Worm (Caenorhabditis elegans) whole organism, mixed stage, embryonic: ENCODE measurements around the gene C17C3.5.

ENCODE experiments used
- M03D4.4 ChIP-seq: sonication (generic microtip); optimal IDR thresholded peaks from 2 replicates; lab custom pipeline; 2017; ENCODE audit warnings: mild to moderate bottlenecking, missing genetic modification characterization, missing compliant biosample characterization
- blmp-1 ChIP-seq: fragments of 150-350 bp; optimal IDR thresholded peaks from 2 replicates; lab custom pipeline; 2014; ENCODE audit warnings: missing biosample characterization, missing genetic modification characterization
- ces-1 ChIP-seq: fragments of 150-350 bp; optimal IDR thresholded peaks from 2 replicates; lab custom pipeline; 2014; ENCODE audit warnings: missing biosample characterization, missing genetic modification reagents, missing genetic modification characterization
- lin-32 ChIP-seq: fragments of 200-800 bp; sonication (Bioruptor generic); optimal IDR thresholded peaks from 2 replicates; lab custom pipeline; 2018; ENCODE audit warnings: mild to moderate bottlenecking, missing genetic modification characterization, missing compliant biosample characterization
- lsy-2 ChIP-seq: fragments of 150-350 bp; optimal IDR thresholded peaks from 2 replicates; lab custom pipeline; 2014; ENCODE audit warnings: missing biosample characterization, missing genetic modification characterization
- mep-1 ChIP-seq: fragments of 150-350 bp; optimal IDR thresholded peaks from 2 replicates; lab custom pipeline; 2017; ENCODE audit warnings: missing biosample characterization, missing genetic modification reagents, missing genetic modification characterization, inconsistent platforms
- nhr-12 ChIP-seq: fragments of 150-350 bp; optimal IDR thresholded peaks from 2 replicates; lab custom pipeline; 2014; ENCODE audit warnings: missing biosample characterization, missing genetic modification characterization
- pha-4 ChIP-seq: fragments of 150-350 bp; optimal IDR thresholded peaks from 2 replicates; lab custom pipeline; 2018; ENCODE audit warnings: missing biosample characterization, missing genetic modification reagents, missing genetic modification characterization
- snpc-4 ChIP-seq: fragments of 150-350 bp; optimal IDR thresholded peaks from 2 replicates; lab custom pipeline; 2014; ENCODE audit warnings: missing biosample characterization, missing genetic modification characterization
- sptf-1 ChIP-seq: sonication (generic microtip); optimal IDR thresholded peaks from 2 replicates; lab custom pipeline; 2017; ENCODE audit warnings: mild to moderate bottlenecking, missing genetic modification characterization, moderate library complexity, missing compliant biosample characterization
- unc-62 ChIP-seq: fragments of 150-350 bp; optimal IDR thresholded peaks from 2 replicates; lab custom pipeline; 2014; ENCODE audit warnings: missing biosample characterization, missing genetic modification reagents, missing genetic modification characterization
- zip-8 ChIP-seq: fragments of 150-350 bp; optimal IDR thresholded peaks from 2 replicates; lab custom pipeline; 2014; ENCODE audit warnings: missing biosample characterization, missing genetic modification characterization
- ztf-11 ChIP-seq: fragments of 150-350 bp; optimal IDR thresholded peaks from 2 replicates; lab custom pipeline; 2014; ENCODE audit warnings: missing biosample characterization, missing genetic modification characterization

DNA sequence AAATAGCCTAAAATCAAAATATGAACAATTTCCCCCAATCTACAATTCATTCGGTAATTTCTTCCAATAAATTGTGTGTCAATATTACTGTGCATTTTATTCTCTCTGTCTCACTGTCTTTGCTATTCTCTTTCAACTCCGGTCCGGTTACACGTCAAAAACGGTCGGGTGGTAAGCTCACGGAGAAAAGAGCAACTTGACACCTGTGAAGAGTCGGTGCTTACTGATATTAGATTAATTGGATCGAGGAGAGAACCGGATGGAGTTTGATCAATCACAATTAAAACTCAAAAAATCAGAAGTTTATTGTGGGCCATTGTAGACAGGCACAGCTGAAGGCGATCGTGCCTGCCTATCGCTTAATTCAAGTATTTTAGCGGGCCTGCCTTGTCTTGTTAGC lies 23.3 kb downstream of the C17C3.5 start:
- TF ChIP-seq zip-8 (tag; lab: Kevin White, UChicago) (no peak), mep-1 (tag; lab: Kevin White, UChicago) (no peak), nhr-12 (tag; lab: Kevin White, UChicago) (no peak), unc-62 (GFP tag; lab: Kevin White, UChicago) (no peak), ztf-11 (tag; lab: Kevin White, UChicago) (no peak), lsy-2 (no peak), blmp-1 (tag; lab: Kevin White, UChicago) (no peak), M03D4.4 (no peak), snpc-4 (no peak), ces-1 (GFP tag; lab: Kevin White, UChicago) (no peak), pha-4 (no peak), sptf-1 (tag; lab: Kevin White, UChicago) (no peak), lin-32 (no peak)
